Fruit fly (Drosophila melanogaster) Kc167 (cell line): ENCODE results near the gene plx.

ENCODE experiments used
- Myc ChIP-seq: fragments of >200 bp; optimal IDR thresholded peaks from 2 replicates; lab custom pipeline; 2017; ENCODE audit warnings: missing external identifiers
- Sin3A ChIP-seq: fragments of >200 bp; optimal IDR thresholded peaks from 2 replicates; lab custom pipeline; 2018; ENCODE audit warnings: missing external identifiers
- h ChIP-seq: fragments of >200 bp; optimal IDR thresholded peaks from 3 replicates; lab custom pipeline; 2018; ENCODE audit warnings: missing external identifiers
- insv ChIP-seq: fragments of >200 bp; optimal IDR thresholded peaks from 3 replicates; lab custom pipeline; 2018; ENCODE audit warnings: missing external identifiers
- psq ChIP-seq: fragments of >200 bp; optimal IDR thresholded peaks from 2 replicates; lab custom pipeline; 2017; ENCODE audit warnings: missing external identifiers
- ttk ChIP-seq: sonication (Bioruptor generic); optimal IDR thresholded peaks from 2 replicates; lab custom pipeline; 2017; ENCODE audit warnings: missing external identifiers

The plx gene

dm6 chr3R:5682921-5683748, 2.5 kb upstream of the plx start:
- no peak for TF ChIP-seq insv (lab: Kevin White, UChicago)
- TF ChIP-seq ttk = no peak
- no peak for TF ChIP-seq h
- no peak for TF ChIP-seq Sin3A (lab: Kevin White, UChicago)
- no peak for TF ChIP-seq Myc (lab: Kevin White, UChicago)
- no peak for TF ChIP-seq psq (lab: Kevin White, UChicago)

dm6 chr3R:5684550-5685118, 1.0 kb upstream of the plx start:
- TF ChIP-seq ttk (no peak), Myc (lab: Kevin White, UChicago) (no peak), h (no peak), Sin3A (lab: Kevin White, UChicago) (no peak), insv (lab: Kevin White, UChicago) (no peak)

- TF ChIP-seq insv (lab: Kevin White, UChicago) (no peak), ttk (no peak), h (no peak), psq (lab: Kevin White, UChicago) (no peak), Myc (lab: Kevin White, UChicago) (no peak), Sin3A (lab: Kevin White, UChicago) (no peak)
Observed at dm6 chr3R:5686049-5686757, 548 bp downstream of the plx start.

dm6 chr3R:5689626-5690025, 4.0 kb downstream of the plx start:
- no peak for TF ChIP-seq Sin3A (lab: Kevin White, UChicago)
- no peak for TF ChIP-seq h
- no peak for TF ChIP-seq insv (lab: Kevin White, UChicago)
- TF ChIP-seq psq (lab: Kevin White, UChicago) = no peak
- no peak for TF ChIP-seq Myc (lab: Kevin White, UChicago)
- no peak for TF ChIP-seq ttk

- no peak for TF ChIP-seq ttk
- TF ChIP-seq insv (lab: Kevin White, UChicago) = no peak
- TF ChIP-seq psq (lab: Kevin White, UChicago) = no peak
- TF ChIP-seq h = no peak
- no peak for TF ChIP-seq Myc (lab: Kevin White, UChicago)
- no peak for TF ChIP-seq Sin3A (lab: Kevin White, UChicago)
Observed at dm6 chr3R:5691042-5691441, 5.4 kb downstream of the plx start.

- TF ChIP-seq ttk = no peak
- TF ChIP-seq psq (lab: Kevin White, UChicago) = no peak
- TF ChIP-seq insv (lab: Kevin White, UChicago) = no peak
- no peak for TF ChIP-seq Sin3A (lab: Kevin White, UChicago)
- no peak for TF ChIP-seq Myc (lab: Kevin White, UChicago)
Observed at dm6 chr3R:5693186-5693585, 7.5 kb downstream of the plx start, which contains the start of gene CG2104. Gene CG2104 (minus strand): TSS chr3R:5693286.

- TF ChIP-seq ttk (no peak), h (no peak), Sin3A (lab: Kevin White, UChicago) (no peak), Myc (lab: Kevin White, UChicago) (no peak), insv (lab: Kevin White, UChicago) (no peak), psq (lab: Kevin White, UChicago) (no peak)
Observed at dm6 chr3R:5694461-5694860, 8.8 kb downstream of the plx start.

- TF ChIP-seq Myc (lab: Kevin White, UChicago) (no peak), insv (lab: Kevin White, UChicago) (no peak), Sin3A (lab: Kevin White, UChicago) (no peak)
Observed at dm6 chr3R:5696384-5696783, 10.7 kb downstream of the plx start.

- TF ChIP-seq Sin3A (lab: Kevin White, UChicago) = no peak
Observed at dm6 chr3R:5701104-5701503, 15.4 kb downstream of the plx start.

dm6 chr3R:5704982-5705381, 19.3 kb downstream of the plx start:
- TF ChIP-seq h = no peak

- TF ChIP-seq Myc (lab: Kevin White, UChicago) (no peak), insv (lab: Kevin White, UChicago) (no peak), psq (lab: Kevin White, UChicago) (no peak), Sin3A (lab: Kevin White, UChicago) (no peak), h (no peak), ttk (no peak)
Observed at dm6 chr3R:5705469-5706067, 19.9 kb downstream of the plx start.

dm6 chr3R:5716755-5717309, 31.2 kb downstream of the plx start, which contains the start of gene cas:
Gene cas (minus strand): TSS chr3R:5716805.
- TF ChIP-seq psq (lab: Kevin White, UChicago) (no peak), h (no peak), insv (lab: Kevin White, UChicago) (no peak), Sin3A (lab: Kevin White, UChicago) (no peak), Myc (lab: Kevin White, UChicago) (no peak), ttk (no peak)
